Worm (Caenorhabditis elegans) whole organism, young adult: ENCODE results near the gene ddn-3.

Experiments
- C17E4.6 ChIP-seq: fragments of 200-800 bp; sonication (Bioruptor generic); IDR thresholded peaks from 2 replicates; pipeline ENCODE4 v1.3.6; 2022; ENCODE audit warnings: missing genetic modification reagents, missing genetic modification characterization, missing compliant biosample characterization
- D2030.7 ChIP-seq: fragments of 200-800 bp; sonication (Bioruptor generic); IDR thresholded peaks from 2 replicates; pipeline ENCODE4 v1.3.6; 2022; ENCODE audit warnings: missing genetic modification reagents, missing genetic modification characterization, missing compliant biosample characterization
- F10E7.11 ChIP-seq: sonication (generic microtip); optimal IDR thresholded peaks from 2 replicates; lab custom pipeline; 2017; ENCODE audit warnings: mild to moderate bottlenecking, missing genetic modification characterization, moderate library complexity, missing compliant biosample characterization
- F33H1.4 ChIP-seq: fragments of 200-800 bp; sonication (Bioruptor generic); IDR thresholded peaks from 2 replicates; pipeline ENCODE4 v1.3.6; 2022; ENCODE audit warnings: missing genetic modification reagents, missing genetic modification characterization, missing compliant biosample characterization
- F55B11.4 ChIP-seq: sonication (generic microtip); optimal IDR thresholded peaks from 2 replicates; lab custom pipeline; 2016; ENCODE audit warnings: missing compliant biosample characterization, missing genetic modification characterization, borderline replicate concordance; ENCODE audit not compliant: insufficient read depth
- F57A8.1 ChIP-seq: fragments of 200-800 bp; sonication (Bioruptor generic); optimal IDR thresholded peaks from 2 replicates; lab custom pipeline; 2018; ENCODE audit warnings: mild to moderate bottlenecking, missing genetic modification characterization, moderate library complexity, missing compliant biosample characterization
- Y53G8AR.9 ChIP-seq: fragments of 200-800 bp; sonication (Bioruptor generic); conservative IDR thresholded peaks from 2 replicates; pipeline ENCODE4 v1.3.6; 2022; ENCODE audit warnings: missing genetic modification reagents, missing genetic modification characterization, missing compliant biosample characterization
- Y56A3A.18 ChIP-seq: fragments of 200-800 bp; sonication (Bioruptor generic); IDR thresholded peaks from 2 replicates; pipeline ENCODE4 v1.3.6; 2022; ENCODE audit warnings: missing genetic modification reagents, missing genetic modification characterization, missing compliant biosample characterization
- ZK185.1 ChIP-seq: sonication (generic microtip); optimal IDR thresholded peaks from 2 replicates; lab custom pipeline; 2016; ENCODE audit warnings: mild to moderate bottlenecking, missing genetic modification characterization, missing compliant biosample characterization; ENCODE audit not compliant: poor library complexity, severe bottlenecking
- atf-7 ChIP-seq: sonication (generic microtip); optimal IDR thresholded peaks from 2 replicates; lab custom pipeline; 2017; ENCODE audit warnings: mild to moderate bottlenecking, missing genetic modification characterization, missing compliant biosample characterization
- attf-6 ChIP-seq: fragments of 200-800 bp; sonication (Bioruptor generic); IDR thresholded peaks from 2 replicates; pipeline ENCODE4 v1.3.6; 2022; ENCODE audit warnings: missing genetic modification reagents, missing genetic modification characterization, missing compliant biosample characterization
- bed-1 ChIP-seq: fragments of 200-800 bp; sonication (Bioruptor generic); IDR thresholded peaks from 2 replicates; pipeline ENCODE4 v1.3.6; 2022; ENCODE audit warnings: missing genetic modification reagents, missing genetic modification characterization, missing compliant biosample characterization
- cebp-1 ChIP-seq, 2 experiments: fragments of 200-800 bp in 1 of 2; sonication (Bioruptor generic) in 1 of 2; sonication (generic microtip) in 1 of 2; IDR thresholded peaks in 1 of 2; optimal IDR thresholded peaks in 1 of 2; 2 replicates each; pipeline versions ENCODE4 v1.3.6 to Lab custom; 2017 to 2022; ENCODE audit warnings: missing compliant biosample characterization in 2 of 2, missing genetic modification characterization in 2 of 2, mild to moderate bottlenecking in 1 of 2, missing genetic modification reagents in 1 of 2, moderate library complexity in 1 of 2
- ceh-40 ChIP-seq: fragments of 200-800 bp; sonication (Bioruptor generic); IDR thresholded peaks from 2 replicates; pipeline ENCODE4 v1.3.6; 2022; ENCODE audit warnings: missing genetic modification characterization, missing compliant biosample characterization
- ceh-91 ChIP-seq: fragments of 200-800 bp; sonication (Bioruptor generic); IDR thresholded peaks from 2 replicates; pipeline ENCODE4 v1.3.6; 2022; ENCODE audit warnings: missing genetic modification reagents, missing genetic modification characterization, missing compliant biosample characterization
- die-1 ChIP-seq: sonication (generic microtip); optimal IDR thresholded peaks from 2 replicates; lab custom pipeline; 2016; ENCODE audit warnings: missing genotype, mild to moderate bottlenecking, missing genetic modification characterization, missing compliant biosample characterization
- egrh-3 ChIP-seq: fragments of 200-800 bp; sonication (Bioruptor generic); IDR thresholded peaks from 2 replicates; pipeline ENCODE4 v1.3.6; 2022; ENCODE audit warnings: missing genetic modification reagents, missing genetic modification characterization, missing compliant biosample characterization
- ekl-4 ChIP-seq: fragments of 200-800 bp; sonication (Bioruptor generic); IDR thresholded peaks from 2 replicates; pipeline ENCODE4 v1.3.6; 2022; ENCODE audit warnings: missing genetic modification reagents, missing genetic modification characterization, missing compliant biosample characterization
- ets-4 ChIP-seq: fragments of 200-800 bp; sonication (Bioruptor generic); optimal IDR thresholded peaks from 2 replicates; lab custom pipeline; 2018; ENCODE audit warnings: mild to moderate bottlenecking, missing genetic modification characterization, missing compliant biosample characterization
- fkh-3 ChIP-seq: sonication (generic microtip); optimal IDR thresholded peaks from 2 replicates; lab custom pipeline; 2016; ENCODE audit warnings: mild to moderate bottlenecking, missing genetic modification characterization, missing compliant biosample characterization
- gei-17 ChIP-seq: fragments of 200-800 bp; sonication (Bioruptor generic); optimal IDR thresholded peaks from 2 replicates; lab custom pipeline; 2018; ENCODE audit warnings: mild to moderate bottlenecking, missing genetic modification characterization, missing compliant biosample characterization
- hmg-20 ChIP-seq: fragments of 200-800 bp; sonication (Bioruptor generic); IDR thresholded peaks from 2 replicates; pipeline ENCODE4 v1.3.6; 2022; ENCODE audit warnings: missing genetic modification reagents, missing genetic modification characterization, missing compliant biosample characterization
- hrde-1 ChIP-seq: sonication (generic microtip); optimal IDR thresholded peaks from 2 replicates; lab custom pipeline; 2016; ENCODE audit warnings: missing genetic modification characterization, mild to moderate bottlenecking, missing compliant biosample characterization, moderate library complexity, missing genotype, missing genetic modification reagents, borderline replicate concordance
- hsf-1 ChIP-seq: fragments of 200-800 bp; sonication (Bioruptor generic); IDR thresholded peaks from 2 replicates; pipeline ENCODE4 v1.3.6; 2022; ENCODE audit warnings: missing genetic modification reagents, missing genetic modification characterization, missing compliant biosample characterization
- lag-1 ChIP-seq: fragments of 200-800 bp; sonication (Bioruptor generic); IDR thresholded peaks from 2 replicates; pipeline ENCODE4 v1.3.6; 2022; ENCODE audit warnings: missing genetic modification reagents, missing genetic modification characterization, missing compliant biosample characterization
- lin-26 ChIP-seq: fragments of 200-800 bp; sonication (Bioruptor generic); IDR thresholded peaks from 2 replicates; pipeline ENCODE4 v1.3.6; 2022; ENCODE audit warnings: missing genetic modification reagents, missing genetic modification characterization, missing compliant biosample characterization
- lsl-1 ChIP-seq: fragments of 200-800 bp; sonication (Bioruptor generic); optimal IDR thresholded peaks from 2 replicates; lab custom pipeline; 2018; ENCODE audit warnings: mild to moderate bottlenecking, missing genetic modification characterization, moderate library complexity, missing compliant biosample characterization
- lsy-27 ChIP-seq: sonication (generic microtip); optimal IDR thresholded peaks from 2 replicates; lab custom pipeline; 2017; ENCODE audit warnings: missing genetic modification characterization, mild to moderate bottlenecking, missing compliant biosample characterization, antibody characterized with exemption, missing genotype, borderline replicate concordance; ENCODE audit not compliant: insufficient read depth
- madf-6 ChIP-seq: fragments of 200-800 bp; sonication (Bioruptor generic); IDR thresholded peaks from 2 replicates; pipeline ENCODE4 v1.3.6; 2022; ENCODE audit warnings: missing genetic modification reagents, missing genetic modification characterization, missing compliant biosample characterization
- madf-8 ChIP-seq: fragments of 200-800 bp; sonication (Bioruptor generic); conservative IDR thresholded peaks from 2 replicates; pipeline ENCODE4 v1.3.6; 2022; ENCODE audit warnings: missing genetic modification reagents, missing genetic modification characterization, missing compliant biosample characterization
- nfyb-1 ChIP-seq: fragments of 200-800 bp; sonication (Bioruptor generic); IDR thresholded peaks from 2 replicates; pipeline ENCODE4 v1.3.6; 2022; ENCODE audit warnings: missing genetic modification reagents, missing genetic modification characterization, missing compliant biosample characterization
- nhr-179 ChIP-seq: sonication (generic microtip); optimal IDR thresholded peaks from 2 replicates; lab custom pipeline; 2016; ENCODE audit warnings: mild to moderate bottlenecking, missing genetic modification characterization, missing compliant biosample characterization
- pbrm-1 ChIP-seq: fragments of 200-800 bp; sonication (Bioruptor generic); IDR thresholded peaks from 2 replicates; pipeline ENCODE4 v1.3.6; 2022; ENCODE audit warnings: missing genetic modification reagents, missing genetic modification characterization, missing compliant biosample characterization
- rcor-1 ChIP-seq: fragments of 200-800 bp; sonication (Bioruptor generic); IDR thresholded peaks from 2 replicates; pipeline ENCODE4 v1.3.6; 2022; ENCODE audit warnings: missing genetic modification reagents, missing genetic modification characterization, missing compliant biosample characterization
- snpc-1.1 ChIP-seq: sonication (generic microtip); optimal IDR thresholded peaks from 2 replicates; lab custom pipeline; 2017; ENCODE audit warnings: missing genetic modification characterization, mild to moderate bottlenecking, missing compliant biosample characterization, antibody characterized with exemption, moderate library complexity, missing genotype, missing genetic modification reagents; ENCODE audit not compliant: insufficient read depth
- snpc-1.3 ChIP-seq: sonication (generic microtip); optimal IDR thresholded peaks from 2 replicates; lab custom pipeline; 2017; ENCODE audit warnings: missing genetic modification characterization, mild to moderate bottlenecking, missing compliant biosample characterization, antibody characterized with exemption, moderate library complexity, missing genotype, missing genetic modification reagents; ENCODE audit not compliant: insufficient read depth
- snpc-3.4 ChIP-seq: sonication (generic microtip); optimal IDR thresholded peaks from 2 replicates; lab custom pipeline; 2017; ENCODE audit warnings: missing genetic modification characterization, mild to moderate bottlenecking, missing compliant biosample characterization, antibody characterized with exemption, moderate library complexity, missing genotype, missing genetic modification reagents
- snpc-4 ChIP-seq, 5 experiments: fragments of 150-350 bp in 1 of 5; sonication (generic microtip) in 4 of 5; optimal IDR thresholded peaks; 2 replicates each; lab custom pipeline; 2014 to 2018; ENCODE audit warnings: missing genetic modification characterization in 5 of 5, missing biosample characterization in 3 of 5, antibody characterized with exemption in 2 of 5, mild to moderate bottlenecking in 2 of 5, missing compliant biosample characterization in 2 of 5, missing genotype in 2 of 5, moderate library complexity in 2 of 5, missing genetic modification reagents in 1 of 5
- sptf-2 ChIP-seq: fragments of 200-800 bp; sonication (Bioruptor generic); optimal IDR thresholded peaks from 2 replicates; lab custom pipeline; 2018; ENCODE audit warnings: mild to moderate bottlenecking, missing genetic modification characterization, missing compliant biosample characterization
- tbp1 ChIP-seq: fragments of 200-800 bp; sonication (Bioruptor generic); optimal IDR thresholded peaks from 2 replicates; lab custom pipeline; 2018; ENCODE audit warnings: mild to moderate bottlenecking, missing genetic modification characterization, missing compliant biosample characterization
- zim-3 ChIP-seq: sonication (generic microtip); optimal IDR thresholded peaks from 2 replicates; lab custom pipeline; 2017; ENCODE audit warnings: mild to moderate bottlenecking, missing genetic modification characterization, moderate library complexity, missing compliant biosample characterization
- ztf-28 ChIP-seq: fragments of 200-800 bp; sonication (Bioruptor generic); IDR thresholded peaks from 2 replicates; pipeline ENCODE4 v1.3.6; 2022; ENCODE audit warnings: missing genetic modification reagents, missing genetic modification characterization, missing compliant biosample characterization
- ztf-6 ChIP-seq: fragments of 200-800 bp; sonication (Bioruptor generic); IDR thresholded peaks from 2 replicates; pipeline ENCODE4 v1.3.6; 2022; ENCODE audit warnings: missing genetic modification reagents, missing genetic modification characterization, missing compliant biosample characterization

Gene ddn-3

DNA sequence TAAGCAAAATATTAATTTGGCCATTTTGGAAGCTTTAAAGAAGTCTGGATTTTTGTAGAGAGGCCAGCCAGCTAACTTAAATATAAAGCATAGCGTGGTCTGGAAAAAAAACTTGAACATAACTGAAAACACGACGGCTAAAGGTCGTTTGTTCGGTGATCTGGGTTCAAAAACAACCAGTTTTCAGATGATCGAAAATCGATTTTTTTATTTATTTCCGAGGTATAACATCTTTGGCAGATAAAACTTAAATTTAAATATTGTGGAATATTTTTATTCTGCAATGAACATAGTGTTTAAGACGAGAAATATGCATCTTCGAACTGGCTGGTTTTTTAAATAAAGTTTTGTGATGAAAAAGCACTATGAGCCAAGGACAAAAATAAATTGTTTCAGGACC is 42.4 kb downstream of the ddn-3 start, which contains the start of gene F40G12.4:
F40G12.4 (minus strand) TSS at position 101 of the 400 bp plus-strand sequence.
- TF ChIP-seq egrh-3 (GFP tag; lab: Robert Waterston, UW) (no peak), gei-17 (GFP tag; lab: Kevin White, UChicago) (no peak), ceh-91 (GFP tag; lab: Robert Waterston, UW) (no peak), lsy-27 (tag; lab: Kevin White, UChicago) (no peak), C17E4.6 (GFP tag; lab: Robert Waterston, UW) (no peak), D2030.7 (no peak), fkh-3 (tag; lab: Kevin White, UChicago) (no peak), ztf-6 (GFP tag; lab: Robert Waterston, UW) (no peak), zim-3 (tag; lab: Kevin White, UChicago) (no peak), lag-1 (GFP tag; lab: Robert Waterston, UW) (no peak)

DNA sequence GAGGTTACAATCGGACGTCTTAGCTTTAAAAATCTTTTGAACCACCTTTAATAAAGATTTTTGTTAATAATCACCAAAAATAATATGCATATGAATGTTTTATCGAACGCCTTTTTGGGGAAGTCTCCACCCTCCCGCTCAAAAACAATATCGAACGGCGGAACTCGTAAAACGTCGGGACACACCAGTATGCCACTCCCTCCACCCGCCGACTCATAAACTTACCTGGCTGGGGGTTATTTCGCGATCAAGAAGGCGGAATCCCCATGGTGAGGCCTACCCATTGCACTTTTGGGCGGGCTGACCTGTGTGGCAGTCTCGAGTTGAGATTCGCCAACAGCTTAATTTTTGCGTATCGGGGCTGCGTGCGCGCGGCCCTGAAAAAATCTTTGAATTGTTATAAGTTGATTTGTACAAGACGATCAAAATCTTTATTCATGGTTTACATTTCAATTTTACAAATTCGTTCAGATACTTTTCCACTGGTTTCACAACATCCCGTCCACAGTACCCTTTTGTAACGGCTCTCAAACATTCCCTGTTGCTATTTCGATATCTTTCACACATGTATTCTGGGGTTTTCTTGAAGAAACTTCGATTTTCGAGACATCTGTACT is 43.6 kb downstream of the ddn-3 start:
- TF ChIP-seq nhr-179 (tag; lab: Kevin White, UChicago) (no peak), hmg-20 (GFP tag; lab: Robert Waterston, UW) (no peak), F10E7.11 (tag; lab: Kevin White, UChicago) (no peak), bed-1 (GFP tag; lab: Robert Waterston, UW) (no peak), snpc-4 (GFP tag; optimal IDR thresholded peaks at IDR 0.05; lab: Kevin White, UChicago) (peak; percentile 92), snpc-4 (tag; optimal IDR thresholded peaks at IDR 0.05; lab: Kevin White, UChicago) (peak; percentile 82 to 96 (median 93)), F57A8.1 (GFP tag; lab: Kevin White, UChicago) (no peak), F55B11.4 (tag; lab: Kevin White, UChicago) (no peak), cebp-1 (GFP tag; IDR thresholded peaks at IDR 0.05; lab: Robert Waterston, UW) (no peak), cebp-1 (tag; optimal IDR thresholded peaks at IDR 0.05; lab: Kevin White, UChicago) (no peak), ekl-4 (GFP tag; lab: Robert Waterston, UW) (no peak), hsf-1 (GFP tag; lab: Robert Waterston, UW) (peak; percentile 59; the same call in 1 of the 2 replicates), pbrm-1 (GFP tag; lab: Robert Waterston, UW) (peak; percentile 29; the same call in 1 of the 2 replicates), ets-4 (GFP tag; lab: Kevin White, UChicago) (no peak), atf-7 (tag; lab: Kevin White, UChicago) (no peak), madf-8 (0 out of 2 replicates have a peak, but pooled peaks have one; percentile 15), Y56A3A.18 (GFP tag; lab: Robert Waterston, UW) (no peak), rcor-1 (GFP tag; lab: Robert Waterston, UW) (peak; percentile 76), attf-6 (GFP tag; lab: Robert Waterston, UW) (peak; percentile 73), snpc-1.1 (tag; lab: Kevin White, UChicago) (peak; percentile 92), ceh-40 (GFP tag; lab: Robert Waterston, UW) (no peak), tbp1 (GFP tag; lab: Kevin White, UChicago) (peak; percentile 23), die-1 (tag; lab: Kevin White, UChicago) (peak; percentile 4), ZK185.1 (tag; lab: Kevin White, UChicago) (no peak), ztf-28 (0 out of 2 replicates have a peak, but pooled peaks have one; percentile 5), madf-6 (peak; percentile 72), lsl-1 (GFP tag; lab: Kevin White, UChicago) (peak; percentile 48), snpc-3.4 (tag; lab: Kevin White, UChicago) (peak; percentile 79), hrde-1 (tag; lab: Kevin White, UChicago) (peak; percentile 30), Y53G8AR.9 (GFP tag; lab: Robert Waterston, UW) (no peak), F33H1.4 (GFP tag; lab: Robert Waterston, UW) (peak; percentile 38; the same call in 1 of the 2 replicates), lin-26 (GFP tag; lab: Robert Waterston, UW) (0 out of 2 replicates have a peak, but pooled peaks have one; percentile 38), nfyb-1 (GFP tag; lab: Robert Waterston, UW) (no peak), snpc-1.3 (tag; lab: Kevin White, UChicago) (peak; percentile 59), sptf-2 (peak; percentile 26)
